Worm (Caenorhabditis elegans): ENCODE measurements around the gene Y97E10AR.4.

The Y97E10AR.4 gene

DNA sequence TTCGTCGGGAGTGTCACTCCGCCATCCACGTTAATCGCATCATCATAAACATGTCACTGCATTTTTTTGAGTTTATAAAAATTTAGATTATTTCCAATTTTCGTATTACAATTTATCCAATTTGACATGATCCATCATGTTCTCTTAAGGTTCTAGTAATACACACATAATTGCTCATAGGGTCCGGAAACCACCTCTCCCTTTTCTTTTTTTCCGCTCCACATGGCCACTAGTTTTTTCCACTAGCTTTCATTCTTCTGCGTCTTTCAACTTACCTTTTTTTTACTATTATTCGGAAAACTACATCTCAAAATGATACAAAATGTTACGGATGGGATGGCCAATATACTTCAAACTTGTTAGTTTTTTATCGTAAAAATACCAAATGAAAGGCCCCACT lies 24.2 kb downstream of the Y97E10AR.4 start, which contains the start of gene Y97E10AL.1:
Y97E10AL.1 (plus strand) TSS at position 301 of the 400 bp plus-strand sequence.
- TF ChIP-seq lin-54 (GFP tag; optimal IDR thresholded peaks at IDR 0.05) (no peak), egl-44 (GFP tag; IDR thresholded peaks at IDR 0.05) (no peak), ztf-3 (GFP tag; optimal IDR thresholded peaks at IDR 0.05) (no peak), F55B11.4 (tag; optimal IDR thresholded peaks at IDR 0.05; ENCODE audit: borderline replicate concordance, insufficient read depth) (no peak), let-526 (GFP tag; IDR thresholded peaks at IDR 0.05) (no peak), Y53F4B.3 (GFP tag; IDR thresholded peaks at IDR 0.05) (no peak), ceh-100 (GFP tag; IDR thresholded peaks at IDR 0.05) (no peak), repo-1 (tag; optimal IDR thresholded peaks at IDR 0.05) (no peak)

DNA sequence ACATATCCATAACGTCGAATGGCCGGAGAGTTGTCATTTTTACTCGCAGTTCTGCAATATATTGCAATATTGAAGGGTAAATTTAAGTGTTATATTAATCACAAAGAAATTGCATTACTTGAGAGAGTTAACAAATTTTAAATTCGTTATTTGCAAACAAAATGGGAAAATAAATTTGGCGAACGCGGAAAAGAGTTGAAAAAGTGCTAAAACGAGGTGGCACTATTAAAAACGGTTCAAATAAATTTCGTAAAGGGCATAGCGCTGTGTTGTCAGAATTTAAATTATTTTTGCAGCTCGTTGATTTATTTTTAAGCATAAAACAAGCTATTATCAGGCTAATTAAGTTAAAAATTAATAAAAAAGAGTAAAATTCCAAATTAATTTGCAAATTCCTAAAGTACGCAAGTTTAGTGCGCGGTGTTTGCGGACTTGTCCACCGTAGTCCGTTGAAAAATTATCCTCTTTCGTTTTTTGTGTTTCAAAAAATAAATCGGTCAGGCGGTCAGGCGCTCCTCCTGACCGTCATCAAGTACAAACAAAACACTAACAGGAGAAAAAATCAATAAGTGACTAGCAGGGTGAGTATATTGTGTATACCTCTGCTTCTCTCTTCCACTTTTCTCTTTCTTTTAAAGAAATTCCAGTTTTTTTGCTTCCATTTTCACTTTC lies 26.5 kb downstream of the Y97E10AR.4 start, which contains the start of the genes natb-1 and abhd-12:
natb-1 (minus strand) TSS at position 51 of the 672 bp plus-strand sequence.
abhd-12 (plus strand) TSS at position 499 of the 672 bp plus-strand sequence.
- TF ChIP-seq cebp-1 (GFP tag; IDR thresholded peaks at IDR 0.05) (no peak), cebp-1 (tag; optimal IDR thresholded peaks at IDR 0.05) (peak; percentile 46), lin-54 (GFP tag; optimal IDR thresholded peaks at IDR 0.05) (peak; percentile 1), snpc-4 (GFP tag; optimal IDR thresholded peaks at IDR 0.05) (no peak), snpc-4 (tag; optimal IDR thresholded peaks at IDR 0.05) (peak in 2 of 4 experiments; percentile 18 to 19), B0019.2 (GFP tag; conservative IDR thresholded peaks at IDR 0.05) (no peak), F23B12.7 (tag; optimal IDR thresholded peaks at IDR 0.05; ENCODE audit: insufficient read depth) (peak; percentile 10), ztf-18 (tag; optimal IDR thresholded peaks at IDR 0.05) (peak; percentile 3), bed-1 (GFP tag; IDR thresholded peaks at IDR 0.05) (no peak), lsl-1 (GFP tag; optimal IDR thresholded peaks at IDR 0.05) (peak; percentile 57), nhr-80 (tag; optimal IDR thresholded peaks at IDR 0.05) (peak; percentile 22), attf-5 (GFP tag; optimal IDR thresholded peaks at IDR 0.05) (peak; percentile 91), F22D6.2 (tag; optimal IDR thresholded peaks at IDR 0.05) (no peak)

- TF ChIP-seq akir-1 (GFP tag; optimal IDR thresholded peaks at IDR 0.05) (no peak), madf-6 (GFP tag; IDR thresholded peaks at IDR 0.05) (peak; percentile 82), dpff-1 (tag; optimal IDR thresholded peaks at IDR 0.05) (no peak), die-1 (tag; optimal IDR thresholded peaks at IDR 0.05) (no peak), madf-8 (GFP tag; conservative IDR thresholded peaks at IDR 0.05) (peak; percentile 87), sdz-38 (tag; optimal IDR thresholded peaks at IDR 0.05) (no peak), lin-54 (GFP tag; optimal IDR thresholded peaks at IDR 0.05) (no peak), pha-4 (tag; optimal IDR thresholded peaks at IDR 0.05) (no peak), xnd-1 (tag; optimal IDR thresholded peaks at IDR 0.05) (peak; percentile 77), B0261.1 (tag; optimal IDR thresholded peaks at IDR 0.05) (no peak), F23B12.7 (tag; optimal IDR thresholded peaks at IDR 0.05; ENCODE audit: insufficient read depth) (no peak), nfyb-1 (GFP tag; IDR thresholded peaks at IDR 0.05) (no peak), lsl-1 (GFP tag; optimal IDR thresholded peaks at IDR 0.05) (peak; percentile 74)
These were observed 28.9 kb downstream of the Y97E10AR.4 start, which contains the start of gene F26D11.1 for ce11 chrV:7980993-7981595. Gene F26D11.1 (plus strand): TSS chrV:7981545.

DNA sequence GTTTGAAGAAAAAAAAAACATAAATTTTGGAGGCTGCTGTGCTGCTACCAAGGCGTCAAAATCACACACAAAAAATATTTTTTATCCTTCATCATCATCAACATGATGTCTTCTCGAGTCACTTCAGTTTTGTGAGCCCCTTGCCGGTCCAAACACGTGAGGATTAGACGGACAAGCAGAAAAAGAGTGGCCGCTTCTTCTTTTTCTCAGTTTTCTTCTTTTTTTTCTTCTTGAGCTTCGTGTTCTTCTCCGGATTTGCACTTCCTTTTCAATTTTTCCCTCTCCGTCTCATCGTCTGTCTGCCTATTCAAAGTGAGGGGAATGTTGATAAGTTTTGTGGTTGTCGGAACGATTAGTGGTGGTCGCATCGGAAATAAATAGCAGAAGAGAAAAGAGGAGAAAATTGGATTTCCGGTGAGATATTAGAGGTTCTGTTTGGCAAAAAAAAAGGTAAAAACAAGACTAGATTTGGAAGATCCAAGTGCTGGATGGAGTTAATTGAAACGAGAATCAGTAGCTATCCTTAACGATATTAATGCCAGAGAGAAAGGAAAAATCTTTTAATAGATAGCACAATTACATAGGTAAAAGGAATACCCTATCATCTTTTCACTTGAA lies 29.6 kb downstream of the Y97E10AR.4 start:
- TF ChIP-seq cebp-1 (GFP tag; IDR thresholded peaks at IDR 0.05) (no peak), cebp-1 (tag; optimal IDR thresholded peaks at IDR 0.05) (peak; percentile 25), K12H6.12 (tag; optimal IDR thresholded peaks at IDR 0.05) (peak; percentile 10), F33H1.4 (GFP tag; IDR thresholded peaks at IDR 0.05) (no peak), zfh-2 (GFP tag; conservative IDR thresholded peaks at IDR 0.05) (peak; percentile 56), mel-28 (tag; optimal IDR thresholded peaks at IDR 0.05; ENCODE audit: borderline replicate concordance) (no peak), somi-1 (GFP tag; optimal IDR thresholded peaks at IDR 0.05) (peak; percentile 20)
